Worm (Caenorhabditis elegans): ENCODE measurements around the gene F54E2.2.

DNA sequence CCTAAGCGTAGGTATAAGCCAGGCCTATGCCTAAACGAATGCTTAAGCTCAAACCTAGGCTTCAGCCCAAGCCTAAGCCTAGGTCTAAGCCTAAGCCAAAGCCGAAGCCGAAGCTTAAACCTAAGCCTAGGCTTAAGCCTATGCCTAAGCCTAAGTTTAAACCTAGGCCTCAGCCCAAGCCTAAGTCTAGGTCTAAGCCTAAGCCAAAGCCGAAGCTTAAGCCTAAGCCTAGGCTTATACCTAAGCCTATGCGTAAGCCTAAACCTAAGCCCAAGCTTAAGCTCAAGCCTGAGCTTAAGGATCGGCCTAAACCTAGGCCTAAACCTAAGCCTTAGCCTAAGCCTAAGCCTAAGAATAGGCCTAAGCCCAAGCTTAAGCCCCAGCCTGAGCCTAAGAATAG lies 29.9 kb downstream of the F54E2.2 start:
- TF ChIP-seq scrt-1 (GFP tag; IDR thresholded peaks at IDR 0.05), result no peak
- TF ChIP-seq ama-1 (optimal IDR thresholded peaks at IDR 0.05), result no peak
- no peak for TF ChIP-seq sea-1 (GFP tag; conservative IDR thresholded peaks at IDR 0.05)
- TF ChIP-seq hnd-1 (tag; optimal IDR thresholded peaks at IDR 0.05), result no peak
- no peak for TF ChIP-seq ets-7 (tag; optimal IDR thresholded peaks at IDR 0.05)
- TF ChIP-seq ceh-36 (tag; optimal IDR thresholded peaks at IDR 0.05), result peak; percentile 88
- no peak for TF ChIP-seq hmbx-1 (tag; optimal IDR thresholded peaks at IDR 0.05)
- no peak for TF ChIP-seq tra-4 (tag; optimal IDR thresholded peaks at IDR 0.05)
- no peak for TF ChIP-seq F13C5.2 (tag; optimal IDR thresholded peaks at IDR 0.05)

All from whole organism, early embryonic.